Fruit fly (Drosophila melanogaster) whole organism, prepupa: ENCODE results near the gene Pitslre.
A peak's percentile ranks its signal among the peaks of the same experiment; 100 is the strongest.

Source experiments
- Blimp-1 ChIP-seq: fragments of 200-800 bp; sonication (Bioruptor generic); optimal IDR thresholded peaks from 3 replicates; lab custom pipeline; 2017; ENCODE audit warnings: missing biosample characterization, missing genetic modification characterization, mild to moderate bottlenecking, moderate library complexity, missing genetic modification reagents
- CG10631 ChIP-seq: fragments of 200-800 bp; sonication (Bioruptor generic); optimal IDR thresholded peaks from 2 replicates; lab custom pipeline; 2016; ENCODE audit warnings: missing biosample characterization, missing genetic modification characterization
- CG10669 ChIP-seq: fragments of 200-800 bp; sonication (Bioruptor generic); optimal IDR thresholded peaks from 3 replicates; lab custom pipeline; 2018; ENCODE audit warnings: missing biosample characterization, mild to moderate bottlenecking, missing genetic modification characterization, moderate library complexity
- CG11294 ChIP-seq: fragments of 200-800 bp; sonication (Bioruptor generic); IDR thresholded peaks from 2 replicates; pipeline ENCODE4 v1.3.6; 2022; ENCODE audit warnings: missing biosample characterization, missing genetic modification characterization
- CG11762 ChIP-seq: fragments of 200-800 bp; sonication (Bioruptor generic); optimal IDR thresholded peaks from 3 replicates; lab custom pipeline; 2016; ENCODE audit warnings: missing biosample characterization, missing genetic modification characterization; ENCODE audit not compliant: insufficient read depth
- CG16779 ChIP-seq: fragments of 200-800 bp; sonication (Bioruptor generic); optimal IDR thresholded peaks from 3 replicates; lab custom pipeline; 2017; ENCODE audit warnings: missing biosample characterization, mild to moderate bottlenecking, missing genetic modification characterization
- CG31627 ChIP-seq: fragments of 200-800 bp; sonication (Bioruptor generic); optimal IDR thresholded peaks from 3 replicates; lab custom pipeline; 2016; ENCODE audit warnings: missing biosample characterization, missing genetic modification characterization
- CG32006 ChIP-seq: fragments of 200-800 bp; sonication (Bioruptor generic); optimal IDR thresholded peaks from 3 replicates; lab custom pipeline; 2017; ENCODE audit warnings: missing biosample characterization, mild to moderate bottlenecking, missing genetic modification characterization
- CG34406 ChIP-seq: fragments of 200-800 bp; sonication (Bioruptor generic); optimal IDR thresholded peaks from 3 replicates; lab custom pipeline; 2016; ENCODE audit warnings: missing biosample characterization, missing genetic modification characterization
- CG3919 ChIP-seq: fragments of 200-800 bp; sonication (Bioruptor generic); optimal IDR thresholded peaks from 3 replicates; lab custom pipeline; 2016; ENCODE audit warnings: missing biosample characterization, missing genetic modification characterization
- CG6163 ChIP-seq: fragments of 200-800 bp; sonication (Bioruptor generic); IDR thresholded peaks from 3 replicates; pipeline ENCODE4 v1.3.6; 2022; ENCODE audit warnings: missing biosample characterization, missing genetic modification characterization
- CG6276 ChIP-seq: fragments of 200-800 bp; sonication (Bioruptor generic); optimal IDR thresholded peaks from 2 replicates; lab custom pipeline; 2017; ENCODE audit warnings: missing biosample characterization, mild to moderate bottlenecking, missing genetic modification characterization
- CG6792 ChIP-seq: fragments of 200-800 bp; sonication (Bioruptor generic); optimal IDR thresholded peaks from 3 replicates; lab custom pipeline; 2016; ENCODE audit warnings: missing biosample characterization, missing genetic modification characterization
- CG6808 ChIP-seq: fragments of 200-800 bp; sonication (Bioruptor generic); optimal IDR thresholded peaks from 3 replicates; lab custom pipeline; 2017; ENCODE audit warnings: missing biosample characterization, missing genetic modification characterization, mild to moderate bottlenecking, moderate library complexity, missing genetic modification reagents
- CG8119 ChIP-seq: fragments of 200-800 bp; sonication (Bioruptor generic); IDR thresholded peaks from 3 replicates; pipeline ENCODE4 v1.3.6; 2022; ENCODE audit warnings: missing biosample characterization, missing genetic modification characterization
- CG8319 ChIP-seq: fragments of 200-800 bp; sonication (Bioruptor generic); optimal IDR thresholded peaks from 3 replicates; lab custom pipeline; 2016; ENCODE audit warnings: missing biosample characterization, missing genetic modification characterization
- CG8632 ChIP-seq: fragments of 200-800 bp; sonication (Bioruptor generic); optimal IDR thresholded peaks from 3 replicates; lab custom pipeline; 2016; ENCODE audit warnings: missing biosample characterization, missing genetic modification characterization
- CG9139 ChIP-seq: fragments of 200-800 bp; sonication (Bioruptor generic); optimal IDR thresholded peaks from 3 replicates; lab custom pipeline; 2017; ENCODE audit warnings: missing biosample characterization, mild to moderate bottlenecking, missing genetic modification characterization
- Eip75B ChIP-seq: fragments of 200-800 bp; sonication (Bioruptor generic); optimal IDR thresholded peaks from 3 replicates; lab custom pipeline; 2016; ENCODE audit warnings: missing biosample characterization, missing genetic modification characterization
- Eip78C ChIP-seq: fragments of 200-800 bp; sonication (Bioruptor generic); peaks from one replicate; lab custom pipeline; 2016; ENCODE audit warnings: missing biosample characterization, missing genetic modification characterization
- Ets21C ChIP-seq: fragments of 200-800 bp; sonication (Bioruptor generic); optimal IDR thresholded peaks from 3 replicates; lab custom pipeline; 2016; ENCODE audit warnings: missing biosample characterization, missing genetic modification characterization
- Ets96B ChIP-seq: fragments of 200-800 bp; optimal IDR thresholded peaks from 2 replicates; lab custom pipeline; 2019; ENCODE audit warnings: missing biosample characterization, mild to moderate bottlenecking, missing genetic modification characterization, moderate library complexity
- Hr38 ChIP-seq: sonication (Bioruptor generic); optimal IDR thresholded peaks from 2 replicates; lab custom pipeline; 2016; ENCODE audit warnings: missing biosample characterization, missing genetic modification characterization
- Hr39 ChIP-seq: fragments of 200-800 bp; sonication (Bioruptor generic); optimal IDR thresholded peaks from 2 replicates; lab custom pipeline; 2016; ENCODE audit warnings: missing biosample characterization, missing genetic modification characterization
- Hr4 ChIP-seq: fragments of 200-800 bp; sonication (Bioruptor generic); optimal IDR thresholded peaks from 3 replicates; lab custom pipeline; 2016; ENCODE audit warnings: missing biosample characterization, missing genetic modification characterization
- Met ChIP-seq: fragments of 200-800 bp; sonication (Bioruptor generic); optimal IDR thresholded peaks from 3 replicates; lab custom pipeline; 2016; ENCODE audit warnings: missing biosample characterization, missing genetic modification characterization
- OdsH ChIP-seq: fragments of 200-800 bp; sonication (Bioruptor generic); optimal IDR thresholded peaks from 3 replicates; lab custom pipeline; 2016; ENCODE audit warnings: missing biosample characterization, missing genetic modification characterization
- Smox ChIP-seq: fragments of 200-800 bp; sonication (Bioruptor generic); optimal IDR thresholded peaks from 3 replicates; lab custom pipeline; 2016; ENCODE audit warnings: missing biosample characterization, missing genetic modification characterization
- Sox102F ChIP-seq: fragments of 200-800 bp; sonication (Bioruptor generic); optimal IDR thresholded peaks from 2 replicates; lab custom pipeline; 2016; ENCODE audit warnings: missing biosample characterization, mild to moderate bottlenecking, missing genetic modification characterization
- Sox14 ChIP-seq: fragments of 200-800 bp; sonication (Bioruptor generic); optimal IDR thresholded peaks from 3 replicates; lab custom pipeline; 2016; ENCODE audit warnings: missing biosample characterization, missing genetic modification characterization
- acj6 ChIP-seq: fragments of 200-800 bp; sonication (Bioruptor generic); optimal IDR thresholded peaks from 3 replicates; lab custom pipeline; 2016; ENCODE audit warnings: missing biosample characterization, missing genetic modification characterization
- cyc ChIP-seq: fragments of 200-800 bp; sonication (Bioruptor generic); optimal IDR thresholded peaks from 3 replicates; lab custom pipeline; 2016; ENCODE audit warnings: missing biosample characterization, missing genetic modification characterization
- dac ChIP-seq: fragments of 200-800 bp; sonication (Bioruptor generic); optimal IDR thresholded peaks from 2 replicates; lab custom pipeline; 2017; ENCODE audit warnings: missing biosample characterization, mild to moderate bottlenecking, missing genetic modification characterization
- dsx ChIP-seq: fragments of 200-800 bp; optimal IDR thresholded peaks from 3 replicates; lab custom pipeline; 2019; ENCODE audit warnings: missing biosample characterization, mild to moderate bottlenecking, missing genetic modification characterization, moderate library complexity; ENCODE audit not compliant: poor library complexity, severe bottlenecking
- eg ChIP-seq: fragments of 200-800 bp; sonication (Bioruptor generic); IDR thresholded peaks from 3 replicates; pipeline ENCODE4 v1.3.6; 2022; ENCODE audit warnings: missing biosample characterization, missing genetic modification characterization
- esn ChIP-seq: fragments of 200-800 bp; sonication (Bioruptor generic); optimal IDR thresholded peaks from 2 replicates; lab custom pipeline; 2016; ENCODE audit warnings: missing biosample characterization, mild to moderate bottlenecking, missing genetic modification characterization, moderate library complexity
- fd85E ChIP-seq: fragments of 200-800 bp; sonication (Bioruptor generic); optimal IDR thresholded peaks from 3 replicates; lab custom pipeline; 2016; ENCODE audit warnings: missing biosample characterization, missing genetic modification characterization
- fkh ChIP-seq: fragments of 200-800 bp; sonication (Bioruptor generic); optimal IDR thresholded peaks from 3 replicates; lab custom pipeline; 2017; ENCODE audit warnings: missing biosample characterization, mild to moderate bottlenecking, missing genetic modification characterization, moderate library complexity
- lz ChIP-seq: fragments of 200-800 bp; sonication (Bioruptor generic); optimal IDR thresholded peaks from 3 replicates; lab custom pipeline; 2016; ENCODE audit warnings: missing biosample characterization, missing genetic modification characterization
- net ChIP-seq: fragments of 200-800 bp; sonication (Bioruptor generic); optimal IDR thresholded peaks from 3 replicates; lab custom pipeline; 2016; ENCODE audit warnings: missing biosample characterization, missing genetic modification characterization
- pdm3 ChIP-seq: fragments of 200-800 bp; sonication (Bioruptor generic); optimal IDR thresholded peaks from 3 replicates; lab custom pipeline; 2016; ENCODE audit warnings: missing biosample characterization, missing genetic modification characterization
- salr ChIP-seq, 2 experiments: fragments of 200-800 bp; sonication (Bioruptor generic); optimal IDR thresholded peaks; 3 replicates each; lab custom pipeline; 2016 to 2018; ENCODE audit warnings: missing biosample characterization in 2 of 2, missing genetic modification characterization in 2 of 2, mild to moderate bottlenecking in 1 of 2
- spab ChIP-seq: fragments of 200-800 bp; sonication (Bioruptor generic); optimal IDR thresholded peaks from 2 replicates; lab custom pipeline; 2017; ENCODE audit warnings: missing biosample characterization, mild to moderate bottlenecking, missing genetic modification characterization, missing genetic modification reagents
- ss ChIP-seq, 2 experiments: fragments of 200-800 bp; sonication (Bioruptor generic); optimal IDR thresholded peaks; 2 replicates in 1 of 2; 3 replicates in 1 of 2; lab custom pipeline; 2017 to 2018; ENCODE audit warnings: mild to moderate bottlenecking in 2 of 2, missing biosample characterization in 2 of 2, missing genetic modification characterization in 2 of 2, moderate library complexity in 1 of 2
- svp ChIP-seq: fragments of 200-800 bp; sonication (Bioruptor generic); peaks from one replicate; lab custom pipeline; 2016; ENCODE audit warnings: missing biosample characterization, missing genetic modification characterization
- topi ChIP-seq: fragments of 200-800 bp; sonication (Bioruptor generic); optimal IDR thresholded peaks from 3 replicates; lab custom pipeline; 2016; ENCODE audit warnings: missing biosample characterization, missing genetic modification characterization

Pitslre gene

dm6 chr3L:20747299-20747925 is 23.9 kb upstream of the Pitslre start:
- TF ChIP-seq fkh = no peak
- TF ChIP-seq esn = peak; percentile 60
- TF ChIP-seq Eip75B = peak; percentile 15
- TF ChIP-seq CG31627 = peak; percentile 47
- no peak for TF ChIP-seq CG8319 (GFP tag; lab: Kevin White, UChicago)
- TF ChIP-seq CG3919 (GFP tag; lab: Kevin White, UChicago) = peak; percentile 28
- no peak for TF ChIP-seq Ets96B
- TF ChIP-seq dac (GFP tag; lab: Kevin White, UChicago) = no peak
- TF ChIP-seq pdm3 (GFP tag; lab: Kevin White, UChicago) = peak; percentile 38
- TF ChIP-seq eg (GFP tag; lab: Robert Waterston, UW) = no peak
- peak; percentile 10 for TF ChIP-seq Ets21C (GFP tag; lab: Kevin White, UChicago)
- no peak for TF ChIP-seq CG6163 (GFP tag; lab: Robert Waterston, UW)
- peak; percentile 90 for TF ChIP-seq Eip78C (GFP tag; lab: Kevin White, UChicago)
- peak; percentile 26 for TF ChIP-seq CG8632 (GFP tag; lab: Kevin White, UChicago)
- TF ChIP-seq Hr4 = peak; percentile 38
- no peak for TF ChIP-seq CG16779 (tag; lab: Kevin White, UChicago)
- peak; percentile 22 for TF ChIP-seq CG34406 (GFP tag; lab: Kevin White, UChicago)
- TF ChIP-seq CG32006 (GFP tag; lab: Kevin White, UChicago) = peak; percentile 21
- TF ChIP-seq dsx (GFP tag; lab: Kevin White, UChicago) = no peak
- TF ChIP-seq spab (GFP tag; lab: Kevin White, UChicago) = no peak
- peak; percentile 28 for TF ChIP-seq cyc
- peak; percentile 13 for TF ChIP-seq CG6276 (GFP tag; lab: Kevin White, UChicago)
- TF ChIP-seq net = peak; percentile 10
- TF ChIP-seq CG10669 (GFP tag; lab: Kevin White, UChicago) = peak; percentile 3
- peak; percentile 44; the same call in 1 of the 3 replicates for TF ChIP-seq CG8119
- TF ChIP-seq CG6808 (GFP tag; lab: Kevin White, UChicago) = no peak
- TF ChIP-seq CG11294 (GFP tag; lab: Robert Waterston, UW) = no peak
- peak; percentile 51 for TF ChIP-seq Met
- peak; percentile 57 for TF ChIP-seq lz (GFP tag; lab: Kevin White, UChicago)
- TF ChIP-seq salr (GFP tag; optimal IDR thresholded peaks at IDR 0.05; lab: Kevin White, UChicago) = no peak
- TF ChIP-seq fd85E (GFP tag; lab: Kevin White, UChicago) = no peak
- TF ChIP-seq CG10631 (GFP tag; lab: Kevin White, UChicago) = peak; percentile 13
- TF ChIP-seq CG11762 (GFP tag; lab: Kevin White, UChicago) = peak; percentile 24
- peak; percentile 52 for TF ChIP-seq topi (GFP tag; lab: Kevin White, UChicago)
- TF ChIP-seq ss (GFP tag; optimal IDR thresholded peaks at IDR 0.05; lab: Kevin White, UChicago) = no peak
- peak; percentile 33 for TF ChIP-seq Smox (GFP tag; lab: Kevin White, UChicago)
- TF ChIP-seq acj6 (GFP tag; lab: Kevin White, UChicago) = peak; percentile 26
- peak; percentile 16 for TF ChIP-seq Blimp-1
- TF ChIP-seq Sox102F (GFP tag; lab: Kevin White, UChicago) = peak; percentile 59
- peak; percentile 2 for TF ChIP-seq Sox14 (GFP tag; lab: Kevin White, UChicago)
- no peak for TF ChIP-seq Hr38 (GFP tag; lab: Kevin White, UChicago)
- TF ChIP-seq Hr39 (GFP tag; lab: Kevin White, UChicago) = peak; percentile 36
- peak; percentile 3 for TF ChIP-seq OdsH
- TF ChIP-seq svp (GFP tag; lab: Kevin White, UChicago) = peak; percentile 48
- no peak for TF ChIP-seq CG9139 (GFP tag; lab: Kevin White, UChicago)
- TF ChIP-seq CG6792 (GFP tag; lab: Kevin White, UChicago) = peak; percentile 41
